Fruit fly (Drosophila melanogaster) whole organism: Measurements from ENCODE around the gene Tsp2A.

Experiments used
- CG8478 ChIP-seq: fragments of >200 bp; optimal IDR thresholded peaks from 2 replicates; lab custom pipeline; 2018; ENCODE audit warnings: inconsistent platforms
- Dll ChIP-seq: fragments of >200 bp; optimal IDR thresholded peaks from 2 replicates; lab custom pipeline; 2017
- EcR ChIP-seq, 2 experiments: fragments of >200 bp; optimal IDR thresholded peaks; 2 replicates each; lab custom pipeline; 2017; ENCODE audit warnings: missing biosample characterization in 2 of 2, missing genetic modification characterization in 2 of 2, missing genetic modification reagents in 2 of 2
- psq ChIP-seq: fragments of >200 bp; optimal IDR thresholded peaks from 2 replicates; lab custom pipeline; 2017
- usp ChIP-seq: fragments of >200 bp; optimal IDR thresholded peaks from 2 replicates; lab custom pipeline; 2017; ENCODE audit warnings: missing biosample characterization, missing genetic modification characterization, mixed read lengths

- no peak for TF ChIP-seq CG8478 (lab: Kevin White, UChicago)
- TF ChIP-seq Dll: no peak
- TF ChIP-seq psq (lab: Kevin White, UChicago): no peak
- TF ChIP-seq usp: no peak
- no peak for TF ChIP-seq EcR (GFP tag; optimal IDR thresholded peaks at IDR 0.05; lab: Kevin White, UChicago)
These were observed 29.1 kb downstream of the Tsp2A start, which contains the start of gene AMPKalpha for dm6 chrX:1375265-1375958.
